Worm (Caenorhabditis elegans): ENCODE data around the gene cyp-13A3.

ce11 chrII:9764696-9765095 is 28.4 kb downstream of the cyp-13A3 start:
- TF ChIP-seq ets-7 (tag; optimal IDR thresholded peaks at IDR 0.05) (no peak), ceh-13 (GFP tag; optimal IDR thresholded peaks at IDR 0.05) (no peak), ama-1 (optimal IDR thresholded peaks at IDR 0.05) (no peak), hmg-4 (GFP tag; optimal IDR thresholded peaks at IDR 0.05) (no peak), tra-4 (tag; optimal IDR thresholded peaks at IDR 0.05) (no peak), pes-1 (GFP tag; IDR thresholded peaks at IDR 0.05) (no peak), tbx-11 (GFP tag; IDR thresholded peaks at IDR 0.05) (no peak), B0310.2 (tag; optimal IDR thresholded peaks at IDR 0.05) (no peak), F13C5.2 (tag; optimal IDR thresholded peaks at IDR 0.05) (no peak), sea-1 (GFP tag; conservative IDR thresholded peaks at IDR 0.05) (no peak), hmbx-1 (tag; optimal IDR thresholded peaks at IDR 0.05) (no peak), flt-1 (GFP tag; IDR thresholded peaks at IDR 0.05) (no peak), scrt-1 (GFP tag; IDR thresholded peaks at IDR 0.05) (no peak)

All from whole organism, early embryonic.